Worm (Caenorhabditis elegans) whole organism, L3 larva: ENCODE results near the gene vglu-2.

Source experiments
- aly-2 ChIP-seq: fragments of 150-350 bp; optimal IDR thresholded peaks from 2 replicates; lab custom pipeline; 2014; ENCODE audit warnings: missing biosample characterization, missing genetic modification characterization
- ceh-16 ChIP-seq: sonication (generic microtip); optimal IDR thresholded peaks from 2 replicates; lab custom pipeline; 2017; ENCODE audit warnings: missing biosample characterization, missing genetic modification characterization
- egl-27 ChIP-seq: sonication (generic microtip); optimal IDR thresholded peaks from 4 replicates; lab custom pipeline; 2017; ENCODE audit warnings: missing biosample characterization, missing genetic modification reagents, missing genetic modification characterization
- lin-39 ChIP-seq: fragments of 150-350 bp; optimal IDR thresholded peaks from 2 replicates; lab custom pipeline; 2018; ENCODE audit warnings: missing biosample characterization, missing genetic modification reagents, missing genetic modification characterization
- nfya-1 ChIP-seq: sonication (generic microtip); optimal IDR thresholded peaks from 2 replicates; lab custom pipeline; 2017; ENCODE audit warnings: missing genetic modification characterization, mild to moderate bottlenecking, missing compliant biosample characterization, antibody characterized with exemption, moderate library complexity; ENCODE audit not compliant: insufficient read depth
- pqm-1 ChIP-seq: fragments of 150-350 bp; optimal IDR thresholded peaks from 2 replicates; lab custom pipeline; 2017; ENCODE audit warnings: missing biosample characterization, missing genetic modification characterization, inconsistent platforms
- unc-62 ChIP-seq: fragments of 150-350 bp; sonication (generic microtip); optimal IDR thresholded peaks from 4 replicates; lab custom pipeline; 2014; ENCODE audit warnings: missing biosample characterization, missing genetic modification reagents, missing genetic modification characterization

- no peak for TF ChIP-seq lin-39
- no peak for TF ChIP-seq egl-27 (tag; lab: Kevin White, UChicago)
- no peak for TF ChIP-seq nfya-1 (tag; lab: Kevin White, UChicago)
- TF ChIP-seq unc-62 (GFP tag; lab: Kevin White, UChicago), result no peak
- TF ChIP-seq ceh-16, result no peak
- no peak for TF ChIP-seq pqm-1
- no peak for TF ChIP-seq aly-2
Observed at ce11 chrIII:10335086-10335485, 40.1 kb downstream of the vglu-2 start, which contains the start of gene ced-9.
